Fruit fly (Drosophila melanogaster) whole organism, embryonic: ENCODE results near the gene unc79.

Experiments used
- Adf1 ChIP-seq: fragments of 200-800 bp; sonication (Bioruptor generic); IDR thresholded peaks from 2 replicates; pipeline ENCODE4 v1.3.6; 2022; ENCODE audit warnings: missing biosample characterization, missing genetic modification characterization
- Awh ChIP-seq: fragments of 200-800 bp; sonication (Bioruptor generic); IDR thresholded peaks from 2 replicates; pipeline ENCODE4, ENCODE4 v1.3.6; 2022; ENCODE audit warnings: missing biosample characterization, missing genetic modification characterization
- CG10654 ChIP-seq: fragments of 200-800 bp; sonication (Bioruptor generic); optimal IDR thresholded peaks from 2 replicates; lab custom pipeline; 2016; ENCODE audit warnings: missing biosample characterization, missing genetic modification characterization
- CG11093 ChIP-seq: fragments of 200-800 bp; sonication (Bioruptor generic); IDR thresholded peaks from 3 replicates; pipeline ENCODE4 v1.3.6; 2022; ENCODE audit warnings: missing biosample characterization, missing genetic modification characterization
- CG12104 ChIP-seq: fragments of 200-800 bp; sonication (Bioruptor generic); optimal IDR thresholded peaks from 3 replicates; lab custom pipeline; 2016; ENCODE audit warnings: missing biosample characterization, missing genetic modification characterization
- CG12299 ChIP-seq: fragments of 200-800 bp; sonication (Bioruptor generic); optimal IDR thresholded peaks from 2 replicates; lab custom pipeline; 2018; ENCODE audit warnings: missing biosample characterization, mild to moderate bottlenecking, missing genetic modification characterization
- CG12391 ChIP-seq: fragments of 200-800 bp; sonication (Bioruptor generic); optimal IDR thresholded peaks from 3 replicates; lab custom pipeline; 2018; ENCODE audit warnings: missing biosample characterization, mild to moderate bottlenecking, missing genetic modification characterization, moderate library complexity
- CG14441 ChIP-seq: fragments of 200-800 bp; sonication (Bioruptor generic); IDR thresholded peaks from 2 replicates; pipeline ENCODE4 v1.3.6; 2022; ENCODE audit warnings: missing biosample characterization, missing genetic modification characterization
- CG14667 ChIP-seq: fragments of 200-800 bp; sonication (Bioruptor generic); IDR thresholded peaks from 2 replicates; pipeline ENCODE4 v1.3.6; 2022; ENCODE audit warnings: missing biosample characterization, missing genetic modification characterization
- CG15011 ChIP-seq: fragments of 200-800 bp; sonication (Bioruptor generic); optimal IDR thresholded peaks from 3 replicates; lab custom pipeline; 2018; ENCODE audit warnings: missing biosample characterization, mild to moderate bottlenecking, missing genetic modification characterization
- CG1529 ChIP-seq: fragments of 200-800 bp; sonication (Bioruptor generic); optimal IDR thresholded peaks from 3 replicates; lab custom pipeline; 2018; ENCODE audit warnings: missing biosample characterization, missing genetic modification characterization
- CG17186 ChIP-seq: fragments of 200-800 bp; sonication (Bioruptor generic); optimal IDR thresholded peaks from 3 replicates; lab custom pipeline; 2017; ENCODE audit warnings: missing biosample characterization, missing genetic modification reagents, missing genetic modification characterization
- CG17328 ChIP-seq: fragments of 200-800 bp; sonication (Bioruptor generic); IDR thresholded peaks from 2 replicates; pipeline ENCODE4 v1.3.6; 2022; ENCODE audit warnings: missing biosample characterization, missing genetic modification characterization
- CG17568 ChIP-seq: fragments of 200-800 bp; sonication (Bioruptor generic); optimal IDR thresholded peaks from 2 replicates; lab custom pipeline; 2018; ENCODE audit warnings: missing biosample characterization, mild to moderate bottlenecking, missing genetic modification characterization, moderate library complexity
- CG18011 ChIP-seq: fragments of 200-800 bp; sonication (Bioruptor generic); optimal IDR thresholded peaks from 2 replicates; lab custom pipeline; 2017; ENCODE audit warnings: missing biosample characterization, missing genetic modification characterization, mild to moderate bottlenecking, moderate library complexity, missing genotype
- CG2875 ChIP-seq: fragments of 200-800 bp; sonication (Bioruptor generic); optimal IDR thresholded peaks from 2 replicates; lab custom pipeline; 2017; ENCODE audit warnings: missing biosample characterization, mild to moderate bottlenecking, missing genetic modification characterization, missing genetic modification reagents
- CG33213 ChIP-seq: fragments of 200-800 bp; sonication (Bioruptor generic); optimal IDR thresholded peaks from 3 replicates; lab custom pipeline; 2016; ENCODE audit warnings: missing biosample characterization, missing genetic modification characterization
- CG3407 ChIP-seq: fragments of 200-800 bp; sonication (Bioruptor generic); optimal IDR thresholded peaks from 2 replicates; lab custom pipeline; 2018; ENCODE audit warnings: missing biosample characterization, mild to moderate bottlenecking, missing genetic modification characterization
- CG4360 ChIP-seq: fragments of 200-800 bp; sonication (Bioruptor generic); IDR thresholded peaks from 2 replicates; pipeline ENCODE4 v1.3.6; 2022; ENCODE audit warnings: missing biosample characterization, missing genetic modification characterization
- CG6175 ChIP-seq: fragments of 200-800 bp; sonication (Bioruptor generic); IDR thresholded peaks from 3 replicates; pipeline ENCODE4 v1.3.6; 2022; ENCODE audit warnings: missing biosample characterization, missing genetic modification characterization
- CG7839 ChIP-seq: fragments of 200-800 bp; sonication (Bioruptor generic); optimal IDR thresholded peaks from 3 replicates; lab custom pipeline; 2018; ENCODE audit warnings: missing biosample characterization, mild to moderate bottlenecking, missing genetic modification characterization, moderate library complexity
- D ChIP-seq, 2 experiments: fragments of 200-800 bp in 1 of 2; fragments of >200 bp in 1 of 2; sonication (Bioruptor generic) in 1 of 2; optimal IDR thresholded peaks; 2 replicates in 1 of 2; 3 replicates in 1 of 2; lab custom pipeline; 2017; ENCODE audit warnings: mild to moderate bottlenecking in 1 of 2, missing biosample characterization in 1 of 2, missing genetic modification characterization in 1 of 2, missing genetic modification reagents in 1 of 2
- ERR ChIP-seq: fragments of 200-800 bp; sonication (Bioruptor generic); optimal IDR thresholded peaks from 2 replicates; lab custom pipeline; 2016; ENCODE audit warnings: missing biosample characterization, missing genetic modification characterization
- Kr ChIP-seq: fragments of 200-800 bp; sonication (Bioruptor generic); optimal IDR thresholded peaks from 2 replicates; lab custom pipeline; 2017; ENCODE audit warnings: missing biosample characterization, mild to moderate bottlenecking, missing genetic modification characterization
- Lhr ChIP-seq: fragments of 200-800 bp; sonication (Bioruptor generic); optimal IDR thresholded peaks from 3 replicates; lab custom pipeline; 2017; ENCODE audit warnings: mild to moderate bottlenecking, missing biosample characterization, missing genetic modification reagents, missing genetic modification characterization
- Mad ChIP-seq: fragments of 200-800 bp; sonication (Bioruptor generic); optimal IDR thresholded peaks from 2 replicates; lab custom pipeline; 2016; ENCODE audit warnings: missing biosample characterization, missing genetic modification characterization
- NC2α ChIP-seq: fragments of 200-800 bp; sonication (Bioruptor generic); optimal IDR thresholded peaks from 2 replicates; lab custom pipeline; 2016; ENCODE audit warnings: missing biosample characterization, missing genetic modification characterization
- NK7.1 ChIP-seq: fragments of 200-800 bp; sonication (Bioruptor generic); optimal IDR thresholded peaks from 3 replicates; lab custom pipeline; 2016; ENCODE audit warnings: missing biosample characterization, missing genetic modification characterization
- Nf-YA ChIP-seq: fragments of 200-800 bp; sonication (Bioruptor generic); IDR thresholded peaks from 2 replicates; pipeline ENCODE4 v1.3.6; 2022; ENCODE audit warnings: missing biosample characterization, missing genetic modification characterization
- Opbp ChIP-seq: fragments of 200-800 bp; sonication (Bioruptor generic); IDR thresholded peaks from 3 replicates; pipeline ENCODE4 v1.3.6; 2022; ENCODE audit warnings: missing biosample characterization, missing genetic modification characterization; ENCODE audit not compliant: partially characterized antibody
- ara ChIP-seq: fragments of 200-800 bp; sonication (Bioruptor generic); IDR thresholded peaks from 2 replicates; pipeline ENCODE4 v1.3.6; 2022; ENCODE audit warnings: missing biosample characterization, missing genetic modification characterization
- bbx ChIP-seq: fragments of 200-800 bp; sonication (Bioruptor generic); IDR thresholded peaks from 2 replicates; pipeline ENCODE4 v1.3.6; 2022; ENCODE audit warnings: missing biosample characterization, missing genetic modification characterization; ENCODE audit not compliant: partially characterized antibody
- bsh ChIP-seq, 2 experiments: fragments of 200-800 bp; sonication (Bioruptor generic); optimal IDR thresholded peaks; 2 replicates each; lab custom pipeline; 2017 to 2018; ENCODE audit warnings: mild to moderate bottlenecking in 2 of 2, missing biosample characterization in 2 of 2, missing genetic modification characterization in 2 of 2, moderate library complexity in 1 of 2
- btn ChIP-seq: fragments of 200-800 bp; sonication (Bioruptor generic); optimal IDR thresholded peaks from 2 replicates; lab custom pipeline; 2016; ENCODE audit warnings: missing biosample characterization, missing genetic modification characterization
- crol ChIP-seq: fragments of 200-800 bp; sonication (Bioruptor generic); IDR thresholded peaks from 2 replicates; pipeline ENCODE4 v1.3.6; 2022; ENCODE audit warnings: missing biosample characterization, missing genetic modification characterization
- dmrt11E ChIP-seq: fragments of 200-800 bp; sonication (Bioruptor generic); optimal IDR thresholded peaks from 3 replicates; lab custom pipeline; 2018; ENCODE audit warnings: missing biosample characterization, mild to moderate bottlenecking, missing genetic modification characterization, moderate library complexity
- eyg ChIP-seq: fragments of 200-800 bp; sonication (Bioruptor generic); optimal IDR thresholded peaks from 3 replicates; lab custom pipeline; 2016; ENCODE audit warnings: missing biosample characterization, missing genetic modification characterization
- fru ChIP-seq: fragments of >200 bp; optimal IDR thresholded peaks from 2 replicates; lab custom pipeline; 2017
- gce ChIP-seq: fragments of 200-800 bp; sonication (Bioruptor generic); IDR thresholded peaks from 3 replicates; pipeline ENCODE4 v1.3.6; 2022; ENCODE audit warnings: missing biosample characterization, missing genetic modification characterization
- gem ChIP-seq: fragments of 200-800 bp; sonication (Bioruptor generic); optimal IDR thresholded peaks from 2 replicates; lab custom pipeline; 2019; ENCODE audit warnings: missing biosample characterization, mild to moderate bottlenecking, missing genetic modification characterization, moderate library complexity
- inv ChIP-seq: fragments of 200-800 bp; sonication (Bioruptor generic); IDR thresholded peaks from 2 replicates; pipeline ENCODE4 v1.3.6; 2022; ENCODE audit warnings: missing biosample characterization, missing genetic modification characterization; ENCODE audit not compliant: partially characterized antibody
- lab ChIP-seq: fragments of 200-800 bp; sonication (Bioruptor generic); optimal IDR thresholded peaks from 3 replicates; lab custom pipeline; 2017; ENCODE audit warnings: missing biosample characterization, missing genetic modification characterization, mild to moderate bottlenecking, moderate library complexity, missing genetic modification reagents
- lmd ChIP-seq: fragments of 200-800 bp; sonication (Bioruptor generic); IDR thresholded peaks from 2 replicates; pipeline ENCODE4 v1.3.6; 2022; ENCODE audit warnings: missing biosample characterization, missing genetic modification characterization
- maf-S ChIP-seq: fragments of 200-800 bp; sonication (Bioruptor generic); optimal IDR thresholded peaks from 2 replicates; lab custom pipeline; 2016; ENCODE audit warnings: missing biosample characterization, missing genetic modification characterization
- nerfin-1 ChIP-seq: fragments of 200-800 bp; sonication (Bioruptor generic); optimal IDR thresholded peaks from 3 replicates; lab custom pipeline; 2019; ENCODE audit warnings: missing biosample characterization, mild to moderate bottlenecking, missing genetic modification characterization, moderate library complexity
- pb ChIP-seq: fragments of 200-800 bp; sonication (Bioruptor generic); optimal IDR thresholded peaks from 3 replicates; lab custom pipeline; 2016; ENCODE audit warnings: missing biosample characterization, missing genetic modification characterization
- pros ChIP-seq: fragments of 200-800 bp; sonication (Bioruptor generic); optimal IDR thresholded peaks from 3 replicates; lab custom pipeline; 2019; ENCODE audit warnings: missing biosample characterization, mild to moderate bottlenecking, missing genetic modification characterization, moderate library complexity
- pum ChIP-seq: fragments of 200-800 bp; sonication (Bioruptor generic); optimal IDR thresholded peaks from 2 replicates; lab custom pipeline; 2016; ENCODE audit warnings: missing biosample characterization, missing genetic modification characterization
- ranshi ChIP-seq: fragments of 200-800 bp; sonication (Bioruptor generic); IDR thresholded peaks from 2 replicates; pipeline ENCODE4 v1.3.6; 2022; ENCODE audit warnings: missing biosample characterization, missing genetic modification characterization
- sens ChIP-seq: fragments of 200-800 bp; sonication (Bioruptor generic); peaks from one replicate; lab custom pipeline; 2016; ENCODE audit warnings: missing biosample characterization, missing genetic modification characterization
- unc-4 ChIP-seq: fragments of 200-800 bp; sonication (Bioruptor generic); IDR thresholded peaks from 2 replicates; pipeline ENCODE4 v1.3.6; 2022; ENCODE audit warnings: missing biosample characterization, missing genetic modification characterization; ENCODE audit not compliant: partially characterized antibody

The unc79 gene

dm6 chr3R:19182848-19183247 lies 63.1 kb downstream of the unc79 start (continued):
- no peak for TF ChIP-seq CG17328 (GFP tag; lab: Robert Waterston, UW)
- no peak for TF ChIP-seq maf-S (GFP tag; lab: Kevin White, UChicago)
- no peak for TF ChIP-seq lmd (GFP tag; lab: Robert Waterston, UW)
- TF ChIP-seq fru = no peak
- TF ChIP-seq D (optimal IDR thresholded peaks at IDR 0.05; lab: Kevin White, UChicago) = no peak
- TF ChIP-seq D (GFP tag; optimal IDR thresholded peaks at IDR 0.05; lab: Kevin White, UChicago) = peak; percentile 56
- TF ChIP-seq NC2α (GFP tag; lab: Kevin White, UChicago) = no peak
- TF ChIP-seq dmrt11E (tag; lab: Kevin White, UChicago) = no peak
- TF ChIP-seq unc-4 (GFP tag; lab: Robert Waterston, UW) = no peak
- TF ChIP-seq nerfin-1 = peak; percentile 17
- TF ChIP-seq Kr = no peak
- no peak for TF ChIP-seq btn (GFP tag; lab: Kevin White, UChicago)
- TF ChIP-seq pum (GFP tag; lab: Kevin White, UChicago) = no peak
- TF ChIP-seq CG1529 (GFP tag; lab: Kevin White, UChicago) = peak; percentile 48
- peak; percentile 4 to 37 for TF ChIP-seq bsh (GFP tag; optimal IDR thresholded peaks at IDR 0.05; lab: Kevin White, UChicago)
- no peak for TF ChIP-seq CG15011
- TF ChIP-seq NK7.1 (GFP tag; lab: Kevin White, UChicago) = no peak
- TF ChIP-seq eyg (GFP tag; lab: Kevin White, UChicago) = no peak
- no peak for TF ChIP-seq CG12391 (tag; lab: Kevin White, UChicago)
- TF ChIP-seq gce = peak; percentile 75; the same call in 1 of the 3 replicates
- TF ChIP-seq CG3407 = peak; percentile 74
- peak; percentile 45 for TF ChIP-seq ara (GFP tag; lab: Robert Waterston, UW)
- no peak for TF ChIP-seq pb
- peak; percentile 76 for TF ChIP-seq CG2875 (GFP tag; lab: Kevin White, UChicago)
- TF ChIP-seq CG12299 (tag; lab: Kevin White, UChicago) = peak; percentile 20
- TF ChIP-seq CG6175 (GFP tag; lab: Robert Waterston, UW) = no peak
- TF ChIP-seq CG18011 (GFP tag; lab: Kevin White, UChicago) = no peak
- no peak for TF ChIP-seq Mad (GFP tag; lab: Kevin White, UChicago)
- TF ChIP-seq Nf-YA = 0 out of 2 replicates have a peak, but pooled peaks have one; percentile 17
- TF ChIP-seq lab (GFP tag; lab: Kevin White, UChicago) = peak; percentile 35
- TF ChIP-seq CG17186 = no peak
- TF ChIP-seq CG11093 (GFP tag; lab: Robert Waterston, UW) = peak; percentile 33; the same call in 1 of the 3 replicates
- TF ChIP-seq CG17568 (GFP tag; lab: Kevin White, UChicago) = peak; percentile 3
- TF ChIP-seq ERR (GFP tag; lab: Kevin White, UChicago) = no peak
- peak; percentile 69 for TF ChIP-seq Awh (GFP tag; lab: Robert Waterston, UW)
- TF ChIP-seq pros = no peak
- no peak for TF ChIP-seq CG14441 (GFP tag; lab: Robert Waterston, UW)
- no peak for TF ChIP-seq ranshi (GFP tag; lab: Robert Waterston, UW)
- TF ChIP-seq CG14667 = no peak
- TF ChIP-seq gem = peak; percentile 32
- no peak for TF ChIP-seq Adf1 (GFP tag; lab: Robert Waterston, UW)
- TF ChIP-seq Lhr (GFP tag; lab: Kevin White, UChicago) = peak; percentile 36
- TF ChIP-seq CG10654 (GFP tag; lab: Kevin White, UChicago) = no peak
- no peak for TF ChIP-seq inv (GFP tag; lab: Robert Waterston, UW)
- TF ChIP-seq sens (GFP tag; lab: Kevin White, UChicago) = peak; percentile 63
- TF ChIP-seq bbx (GFP tag; lab: Robert Waterston, UW) = no peak
- TF ChIP-seq Opbp = no peak
- TF ChIP-seq CG33213 (GFP tag; lab: Kevin White, UChicago) = no peak
- TF ChIP-seq CG7839 (tag; lab: Kevin White, UChicago) = no peak
- peak; percentile 16; the same call in 1 of the 2 replicates for TF ChIP-seq CG4360
- TF ChIP-seq crol (GFP tag; lab: Robert Waterston, UW) = no peak
- TF ChIP-seq CG12104 (GFP tag; lab: Kevin White, UChicago) = no peak
